Fruit fly (Drosophila melanogaster): ENCODE results near the gene Akh.

The Akh gene

dm6 chr3L:4119636-4120357 lies 21.5 kb upstream of the Akh start (continued):
- TF ChIP-seq zen (tag; optimal IDR thresholded peaks at IDR 0.05): no peak
- TF ChIP-seq z (GFP tag; IDR thresholded peaks at IDR 0.05): no peak; the same call in 2 of the 3 replicates
- TF ChIP-seq CG10462 (GFP tag; optimal IDR thresholded peaks at IDR 0.05): no peak
- TF ChIP-seq Mrtf (GFP tag; IDR thresholded peaks at IDR 0.05): no peak
- no peak for TF ChIP-seq Trl (optimal IDR thresholded peaks at IDR 0.05)
- no peak for TF ChIP-seq Trl (GFP tag; optimal IDR thresholded peaks at IDR 0.05)
- peak; percentile 11 for TF ChIP-seq bab2 (GFP tag; optimal IDR thresholded peaks at IDR 0.05)
- TF ChIP-seq Blimp-1 (GFP tag; optimal IDR thresholded peaks at IDR 0.05): no peak
- no peak for TF ChIP-seq ken (GFP tag; IDR thresholded peaks at IDR 0.05)
- TF ChIP-seq gem (tag; optimal IDR thresholded peaks at IDR 0.05): peak; percentile 17
- no peak for TF ChIP-seq CG2116 (GFP tag; optimal IDR thresholded peaks at IDR 0.05)
- no peak for TF ChIP-seq NfI (GFP tag; optimal IDR thresholded peaks at IDR 0.05)
- no peak for TF ChIP-seq CG30403 (GFP tag; optimal IDR thresholded peaks at IDR 0.05)
- no peak for TF ChIP-seq CG4730 (GFP tag; IDR thresholded peaks at IDR 0.05)
- TF ChIP-seq sd (tag; optimal IDR thresholded peaks at IDR 0.05): no peak
- no peak for TF ChIP-seq ap (GFP tag; IDR thresholded peaks at IDR 0.05)
- no peak for TF ChIP-seq amos (GFP tag; IDR thresholded peaks at IDR 0.05; ENCODE audit: partially characterized antibody)
- TF ChIP-seq CG32767 (GFP tag; IDR thresholded peaks at IDR 0.05): no peak
- peak; percentile 63 for TF ChIP-seq CG12769 (tag; optimal IDR thresholded peaks at IDR 0.05)
- TF ChIP-seq tna (GFP tag; IDR thresholded peaks at IDR 0.05; ENCODE audit: partially characterized antibody): no peak
- TF ChIP-seq Hr3 (GFP tag; optimal IDR thresholded peaks at IDR 0.05): no peak
- no peak for TF ChIP-seq sens-2 (GFP tag; IDR thresholded peaks at IDR 0.05)
- no peak for TF ChIP-seq Antp (GFP tag; optimal IDR thresholded peaks at IDR 0.05)
- TF ChIP-seq grau (tag; optimal IDR thresholded peaks at IDR 0.05): peak; percentile 82
- TF ChIP-seq CG15269 (tag; optimal IDR thresholded peaks at IDR 0.05): no peak
- TF ChIP-seq CG12299 (tag; optimal IDR thresholded peaks at IDR 0.05): no peak
- no peak for TF ChIP-seq usp (GFP tag; optimal IDR thresholded peaks at IDR 0.05)
- peak; percentile 88 for TF ChIP-seq twi (tag; optimal IDR thresholded peaks at IDR 0.05)
- TF ChIP-seq CG14441 (GFP tag; IDR thresholded peaks at IDR 0.05): no peak
- no peak for TF ChIP-seq CG1792 (GFP tag; optimal IDR thresholded peaks at IDR 0.05)
- TF ChIP-seq CG17612 (GFP tag; IDR thresholded peaks at IDR 0.05): no peak
- TF ChIP-seq pnt (GFP tag; optimal IDR thresholded peaks at IDR 0.05): no peak
- no peak for TF ChIP-seq zfh1 (GFP tag; IDR thresholded peaks at IDR 0.05)
- TF ChIP-seq hkb (optimal IDR thresholded peaks at IDR 0.05): no peak
- 0 out of 2 replicates have a peak, but pooled peaks have one; percentile 7 for TF ChIP-seq hkb (GFP tag; IDR thresholded peaks at IDR 0.05)
- no peak for TF ChIP-seq sna (GFP tag; IDR thresholded peaks at IDR 0.05; ENCODE audit: partially characterized antibody)
- TF ChIP-seq chif (GFP tag; optimal IDR thresholded peaks at IDR 0.05): no peak
- TF ChIP-seq CG11560 (tag; IDR thresholded peaks at IDR 0.05): no peak
- peak; percentile 27 for TF ChIP-seq CG18262 (tag; optimal IDR thresholded peaks at IDR 0.05)
- TF ChIP-seq CG7928 (GFP tag; optimal IDR thresholded peaks at IDR 0.05): no peak
- no peak for TF ChIP-seq CG42726 (GFP tag; IDR thresholded peaks at IDR 0.05; ENCODE audit: partially characterized antibody)
- no peak for TF ChIP-seq Chrac-16 (GFP tag; optimal IDR thresholded peaks at IDR 0.05)
- no peak for TF ChIP-seq luna (GFP tag; optimal IDR thresholded peaks at IDR 0.05)
- TF ChIP-seq Jarid2 (GFP tag; optimal IDR thresholded peaks at IDR 0.05): no peak
- TF ChIP-seq caup (GFP tag; optimal IDR thresholded peaks at IDR 0.05; ENCODE audit: severe bottlenecking): no peak
- TF ChIP-seq CG6765 (GFP tag; optimal IDR thresholded peaks at IDR 0.05): no peak
- no peak for TF ChIP-seq YL-1 (GFP tag; optimal IDR thresholded peaks at IDR 0.05)
- TF ChIP-seq ems (GFP tag; optimal IDR thresholded peaks at IDR 0.05): no peak
- TF ChIP-seq CG16813 (GFP tag; IDR thresholded peaks at IDR 0.05; ENCODE audit: partially characterized antibody): no peak

All from whole organism, embryonic.